Fruit fly (Drosophila melanogaster) whole organism, adult: ENCODE measurements around the gene CG13891.

Experiments used
- CG11617 ChIP-seq: fragments of 200-800 bp; sonication (Bioruptor generic); optimal IDR thresholded peaks from 2 replicates; lab custom pipeline; 2017; ENCODE audit warnings: mild to moderate bottlenecking, missing biosample characterization, missing genetic modification reagents, missing genetic modification characterization
- CG12768 ChIP-seq: fragments of 200-800 bp; sonication (Bioruptor generic); optimal IDR thresholded peaks from 2 replicates; lab custom pipeline; 2017; ENCODE audit warnings: missing biosample characterization, missing genetic modification characterization, mild to moderate bottlenecking, moderate library complexity, missing genetic modification reagents
- CG14711 ChIP-seq: fragments of 200-800 bp; sonication (Bioruptor generic); optimal IDR thresholded peaks from 2 replicates; lab custom pipeline; 2018; ENCODE audit warnings: missing biosample characterization, mild to moderate bottlenecking, missing genetic modification characterization, moderate library complexity
- CG1620 ChIP-seq: fragments of 200-800 bp; sonication (Bioruptor generic); optimal IDR thresholded peaks from 2 replicates; lab custom pipeline; 2016; ENCODE audit warnings: missing biosample characterization, missing genetic modification characterization
- CG33017 ChIP-seq: fragments of 200-800 bp; sonication (Bioruptor generic); optimal IDR thresholded peaks from 2 replicates; lab custom pipeline; 2018; ENCODE audit warnings: missing biosample characterization, mild to moderate bottlenecking, missing genetic modification characterization, moderate library complexity
- CG5204 ChIP-seq: fragments of 200-800 bp; sonication (Bioruptor generic); optimal IDR thresholded peaks from 2 replicates; lab custom pipeline; 2016; ENCODE audit warnings: missing biosample characterization, missing genetic modification characterization
- CG7045 ChIP-seq: fragments of 200-800 bp; sonication (Bioruptor generic); optimal IDR thresholded peaks from 2 replicates; lab custom pipeline; 2017; ENCODE audit warnings: missing biosample characterization, mild to moderate bottlenecking, missing genetic modification characterization
- CG7101 ChIP-seq: fragments of 200-800 bp; sonication (Bioruptor generic); optimal IDR thresholded peaks from 2 replicates; lab custom pipeline; 2018; ENCODE audit warnings: missing biosample characterization, mild to moderate bottlenecking, missing genetic modification characterization, moderate library complexity
- Clk ChIP-seq: fragments of 200-800 bp; sonication (Bioruptor generic); optimal IDR thresholded peaks from 2 replicates; lab custom pipeline; 2017; ENCODE audit warnings: missing biosample characterization, missing genetic modification characterization
- Crg-1 ChIP-seq: fragments of 200-800 bp; sonication (Bioruptor generic); optimal IDR thresholded peaks from 2 replicates; lab custom pipeline; 2016; ENCODE audit warnings: missing biosample characterization, missing genetic modification characterization
- Hr96 ChIP-seq: fragments of 200-800 bp; sonication (Bioruptor generic); optimal IDR thresholded peaks from 2 replicates; lab custom pipeline; 2016; ENCODE audit warnings: missing biosample characterization, missing genetic modification characterization
- Mnt ChIP-seq: fragments of 200-800 bp; sonication (Bioruptor generic); optimal IDR thresholded peaks from 2 replicates; lab custom pipeline; 2016; ENCODE audit warnings: missing biosample characterization, mild to moderate bottlenecking, missing genetic modification characterization
- bab1 ChIP-seq: fragments of 200-800 bp; sonication (Bioruptor generic); optimal IDR thresholded peaks from 3 replicates; lab custom pipeline; 2019; ENCODE audit warnings: missing biosample characterization, mild to moderate bottlenecking, missing genetic modification characterization, moderate library complexity
- cic ChIP-seq: fragments of 200-800 bp; sonication (Bioruptor generic); optimal IDR thresholded peaks from 2 replicates; lab custom pipeline; 2017; ENCODE audit warnings: missing biosample characterization, mild to moderate bottlenecking, missing genetic modification characterization, moderate library complexity
- cnc ChIP-seq, 2 experiments: fragments of >200 bp; optimal IDR thresholded peaks; 2 replicates each; lab custom pipeline; 2017
- kay ChIP-seq: fragments of 200-800 bp; sonication (Bioruptor generic); peaks from one replicate; lab custom pipeline; 2016; ENCODE audit warnings: missing biosample characterization, missing genetic modification characterization, borderline replicate concordance
- ovo ChIP-seq: fragments of 200-800 bp; sonication (Bioruptor generic); optimal IDR thresholded peaks from 2 replicates; lab custom pipeline; 2016; ENCODE audit warnings: missing biosample characterization, missing genetic modification characterization
- pad ChIP-seq: fragments of 200-800 bp; sonication (Bioruptor generic); optimal IDR thresholded peaks from 3 replicates; lab custom pipeline; 2017; ENCODE audit warnings: missing biosample characterization, missing genetic modification characterization, mild to moderate bottlenecking, moderate library complexity, missing genetic modification reagents
- tj ChIP-seq: fragments of 200-800 bp; sonication (Bioruptor generic); optimal IDR thresholded peaks from 3 replicates; lab custom pipeline; 2017; ENCODE audit warnings: missing biosample characterization, mild to moderate bottlenecking, missing genetic modification characterization, moderate library complexity
- toe ChIP-seq: fragments of 200-800 bp; sonication (Bioruptor generic); optimal IDR thresholded peaks from 2 replicates; lab custom pipeline; 2016; ENCODE audit warnings: missing biosample characterization, missing genetic modification characterization

Gene CG13891

dm6 chr3L:440249-440648 lies 6.5 kb upstream of the CG13891 start:
- TF ChIP-seq Clk (GFP tag; lab: Kevin White, UChicago): no peak
- TF ChIP-seq ovo (GFP tag; lab: Kevin White, UChicago): peak; percentile 7
- no peak for TF ChIP-seq kay (GFP tag; lab: Kevin White, UChicago)
- TF ChIP-seq CG5204: no peak
- TF ChIP-seq CG1620 (GFP tag; lab: Kevin White, UChicago): no peak
- no peak for TF ChIP-seq tj (GFP tag; lab: Kevin White, UChicago)
- TF ChIP-seq bab1: no peak
- peak; percentile 5 for TF ChIP-seq CG14711 (tag; lab: Kevin White, UChicago)
- no peak for TF ChIP-seq CG33017 (tag; lab: Kevin White, UChicago)
- no peak for TF ChIP-seq cnc (optimal IDR thresholded peaks at IDR 0.05; lab: Kevin White, UChicago)
- TF ChIP-seq CG7045 (GFP tag; lab: Kevin White, UChicago): peak; percentile 46
- peak; percentile 21 for TF ChIP-seq CG12768
- no peak for TF ChIP-seq CG11617 (GFP tag; lab: Kevin White, UChicago)
- TF ChIP-seq pad (GFP tag; lab: Kevin White, UChicago): peak; percentile 64
- no peak for TF ChIP-seq toe (GFP tag; lab: Kevin White, UChicago)
- no peak for TF ChIP-seq Mnt (GFP tag; lab: Kevin White, UChicago)
- peak; percentile 43 for TF ChIP-seq CG7101 (tag; lab: Kevin White, UChicago)
- TF ChIP-seq cic (GFP tag; lab: Kevin White, UChicago): peak; percentile 68
- TF ChIP-seq Hr96 (GFP tag; lab: Kevin White, UChicago): no peak
- TF ChIP-seq Crg-1 (GFP tag; lab: Kevin White, UChicago): no peak

- peak; percentile 83 for TF ChIP-seq pad (GFP tag; lab: Kevin White, UChicago)
- TF ChIP-seq Crg-1 (GFP tag; lab: Kevin White, UChicago): no peak
- no peak for TF ChIP-seq cic (GFP tag; lab: Kevin White, UChicago)
- no peak for TF ChIP-seq kay (GFP tag; lab: Kevin White, UChicago)
Measured at dm6 chr3L:439538-439937, 5.8 kb upstream of the CG13891 start.

dm6 chr3L:438297-438696 lies 4.6 kb upstream of the CG13891 start:
- TF ChIP-seq tj (GFP tag; lab: Kevin White, UChicago) (peak; percentile 93), CG12768 (no peak)

- TF ChIP-seq Clk (GFP tag; lab: Kevin White, UChicago) (no peak), CG11617 (GFP tag; lab: Kevin White, UChicago) (no peak), CG1620 (GFP tag; lab: Kevin White, UChicago) (no peak), cic (GFP tag; lab: Kevin White, UChicago) (no peak), CG33017 (tag; lab: Kevin White, UChicago) (no peak), CG12768 (no peak), kay (GFP tag; lab: Kevin White, UChicago) (no peak), CG7045 (GFP tag; lab: Kevin White, UChicago) (no peak), CG7101 (tag; lab: Kevin White, UChicago) (no peak), cnc (optimal IDR thresholded peaks at IDR 0.05; lab: Kevin White, UChicago) (no peak), ovo (GFP tag; lab: Kevin White, UChicago) (no peak), pad (GFP tag; lab: Kevin White, UChicago) (no peak), Hr96 (GFP tag; lab: Kevin White, UChicago) (no peak), Mnt (GFP tag; lab: Kevin White, UChicago) (no peak), CG5204 (no peak), CG14711 (tag; lab: Kevin White, UChicago) (no peak), bab1 (no peak), Crg-1 (GFP tag; lab: Kevin White, UChicago) (no peak), toe (GFP tag; lab: Kevin White, UChicago) (no peak)
Measured at dm6 chr3L:437607-438006, 3.9 kb upstream of the CG13891 start.

- TF ChIP-seq CG7045 (GFP tag; lab: Kevin White, UChicago): no peak
- no peak for TF ChIP-seq cic (GFP tag; lab: Kevin White, UChicago)
- TF ChIP-seq Clk (GFP tag; lab: Kevin White, UChicago): no peak
- TF ChIP-seq CG1620 (GFP tag; lab: Kevin White, UChicago): no peak
- no peak for TF ChIP-seq Crg-1 (GFP tag; lab: Kevin White, UChicago)
- TF ChIP-seq CG12768: no peak
- TF ChIP-seq kay (GFP tag; lab: Kevin White, UChicago): no peak
- TF ChIP-seq toe (GFP tag; lab: Kevin White, UChicago): no peak
- TF ChIP-seq Hr96 (GFP tag; lab: Kevin White, UChicago): no peak
- TF ChIP-seq cnc (optimal IDR thresholded peaks at IDR 0.05; lab: Kevin White, UChicago): no peak
- TF ChIP-seq bab1: no peak
- TF ChIP-seq CG5204: no peak
- TF ChIP-seq ovo (GFP tag; lab: Kevin White, UChicago): no peak
- no peak for TF ChIP-seq CG11617 (GFP tag; lab: Kevin White, UChicago)
- TF ChIP-seq CG14711 (tag; lab: Kevin White, UChicago): no peak
- no peak for TF ChIP-seq tj (GFP tag; lab: Kevin White, UChicago)
- TF ChIP-seq CG33017 (tag; lab: Kevin White, UChicago): no peak
- TF ChIP-seq pad (GFP tag; lab: Kevin White, UChicago): no peak
- no peak for TF ChIP-seq Mnt (GFP tag; lab: Kevin White, UChicago)
Measured at dm6 chr3L:433354-433753, 352 bp downstream of the CG13891 start.

- TF ChIP-seq pad (GFP tag; lab: Kevin White, UChicago) (peak; percentile 100), CG11617 (GFP tag; lab: Kevin White, UChicago) (no peak)
Measured at dm6 chr3L:432565-432964, 1.1 kb downstream of the CG13891 start.
